Fruit fly (Drosophila melanogaster) whole organism, embryonic: ENCODE measurements around the gene ClC-a.
A peak's percentile ranks its signal among the peaks of the same experiment; 100 is the strongest.

Experiments used
- Asciz ChIP-seq: fragments of 200-800 bp; sonication (Bioruptor generic); optimal IDR thresholded peaks from 2 replicates; lab custom pipeline; 2017; ENCODE audit warnings: missing biosample characterization, mild to moderate bottlenecking, missing genetic modification characterization, missing genetic modification reagents
- CG10267 ChIP-seq: fragments of 200-800 bp; sonication (Bioruptor generic); optimal IDR thresholded peaks from 2 replicates; lab custom pipeline; 2018; ENCODE audit warnings: missing biosample characterization, mild to moderate bottlenecking, missing genetic modification characterization, moderate library complexity
- CG12071 ChIP-seq: fragments of 200-800 bp; sonication (Bioruptor generic); optimal IDR thresholded peaks from 3 replicates; lab custom pipeline; 2018; ENCODE audit warnings: missing biosample characterization, mild to moderate bottlenecking, missing genetic modification characterization
- CG12391 ChIP-seq: fragments of 200-800 bp; sonication (Bioruptor generic); optimal IDR thresholded peaks from 3 replicates; lab custom pipeline; 2018; ENCODE audit warnings: missing biosample characterization, mild to moderate bottlenecking, missing genetic modification characterization, moderate library complexity
- CG12744 ChIP-seq: fragments of 200-800 bp; sonication (Bioruptor generic); optimal IDR thresholded peaks from 2 replicates; lab custom pipeline; 2016; ENCODE audit warnings: missing biosample characterization, missing genetic modification characterization
- CG13296 ChIP-seq: fragments of 200-800 bp; sonication (Bioruptor generic); optimal IDR thresholded peaks from 3 replicates; lab custom pipeline; 2018; ENCODE audit warnings: missing biosample characterization, mild to moderate bottlenecking, missing genetic modification characterization
- CG14014 ChIP-seq: fragments of 200-800 bp; sonication (Bioruptor generic); IDR thresholded peaks from 2 replicates; pipeline ENCODE4 v1.3.6; 2022; ENCODE audit warnings: missing biosample characterization, missing genetic modification characterization
- CG15011 ChIP-seq: fragments of 200-800 bp; sonication (Bioruptor generic); optimal IDR thresholded peaks from 3 replicates; lab custom pipeline; 2018; ENCODE audit warnings: missing biosample characterization, mild to moderate bottlenecking, missing genetic modification characterization
- CG17186 ChIP-seq: fragments of 200-800 bp; sonication (Bioruptor generic); optimal IDR thresholded peaks from 3 replicates; lab custom pipeline; 2017; ENCODE audit warnings: missing biosample characterization, missing genetic modification reagents, missing genetic modification characterization
- CG1832 ChIP-seq: fragments of 200-800 bp; sonication (Bioruptor generic); optimal IDR thresholded peaks from 2 replicates; lab custom pipeline; 2017; ENCODE audit warnings: missing biosample characterization, mild to moderate bottlenecking, missing genetic modification characterization, inconsistent platforms
- CG18599 ChIP-seq: fragments of 200-800 bp; sonication (Bioruptor generic); optimal IDR thresholded peaks from 3 replicates; lab custom pipeline; 2017; ENCODE audit warnings: missing biosample characterization, missing genetic modification characterization, mild to moderate bottlenecking, moderate library complexity, missing genetic modification reagents
- CG2202 ChIP-seq: fragments of 200-800 bp; sonication (Bioruptor generic); optimal IDR thresholded peaks from 2 replicates; lab custom pipeline; 2018; ENCODE audit warnings: missing biosample characterization, mild to moderate bottlenecking, missing genetic modification characterization
- CG2712 ChIP-seq: fragments of 200-800 bp; optimal IDR thresholded peaks from 3 replicates; lab custom pipeline; 2019; ENCODE audit warnings: missing biosample characterization, mild to moderate bottlenecking, missing genetic modification characterization, moderate library complexity
- CG2875 ChIP-seq: fragments of 200-800 bp; sonication (Bioruptor generic); optimal IDR thresholded peaks from 2 replicates; lab custom pipeline; 2017; ENCODE audit warnings: missing biosample characterization, mild to moderate bottlenecking, missing genetic modification characterization, missing genetic modification reagents
- CG6791 ChIP-seq: fragments of 200-800 bp; sonication (Bioruptor generic); IDR thresholded peaks from 3 replicates; pipeline ENCODE4 v1.3.6; 2022; ENCODE audit warnings: missing biosample characterization, missing genetic modification characterization; ENCODE audit not compliant: partially characterized antibody
- CG6854 ChIP-seq: fragments of 200-800 bp; sonication (Bioruptor generic); optimal IDR thresholded peaks from 3 replicates; lab custom pipeline; 2017; ENCODE audit warnings: missing biosample characterization, mild to moderate bottlenecking, missing genetic modification characterization
- CG7745 ChIP-seq: fragments of 200-800 bp; sonication (Bioruptor generic); optimal IDR thresholded peaks from 2 replicates; lab custom pipeline; 2018; ENCODE audit warnings: missing biosample characterization, mild to moderate bottlenecking, missing genetic modification characterization, moderate library complexity
- CG7839 ChIP-seq: fragments of 200-800 bp; sonication (Bioruptor generic); optimal IDR thresholded peaks from 3 replicates; lab custom pipeline; 2018; ENCODE audit warnings: missing biosample characterization, mild to moderate bottlenecking, missing genetic modification characterization, moderate library complexity
- CG9727 ChIP-seq: fragments of 200-800 bp; sonication (Bioruptor generic); optimal IDR thresholded peaks from 3 replicates; lab custom pipeline; 2017; ENCODE audit warnings: missing biosample characterization, mild to moderate bottlenecking, missing genetic modification characterization
- Deaf1 ChIP-seq: fragments of 200-800 bp; optimal IDR thresholded peaks from 3 replicates; lab custom pipeline; 2019; ENCODE audit warnings: missing biosample characterization, mild to moderate bottlenecking, missing genetic modification characterization, moderate library complexity
- Hr39 ChIP-seq: fragments of >200 bp; optimal IDR thresholded peaks from 2 replicates; lab custom pipeline; 2017
- Hr51 ChIP-seq, 2 experiments: fragments of 200-800 bp; sonication (Bioruptor generic); optimal IDR thresholded peaks; 2 replicates in 1 of 2; 3 replicates in 1 of 2; lab custom pipeline; 2016 to 2018; ENCODE audit warnings: missing biosample characterization in 2 of 2, missing genetic modification characterization in 2 of 2, mild to moderate bottlenecking in 1 of 2, moderate library complexity in 1 of 2
- Hsf ChIP-seq: fragments of 200-800 bp; sonication (Bioruptor generic); optimal IDR thresholded peaks from 3 replicates; lab custom pipeline; 2016; ENCODE audit warnings: missing biosample characterization, missing genetic modification characterization
- MTF-1 ChIP-seq: fragments of 200-800 bp; sonication (Bioruptor generic); optimal IDR thresholded peaks from 2 replicates; lab custom pipeline; 2018; ENCODE audit warnings: missing biosample characterization, mild to moderate bottlenecking, missing genetic modification characterization, borderline replicate concordance
- Meics ChIP-seq: fragments of 200-800 bp; sonication (Bioruptor generic); optimal IDR thresholded peaks from 2 replicates; lab custom pipeline; 2017; ENCODE audit warnings: missing biosample characterization, mild to moderate bottlenecking, missing genetic modification characterization
- Nf-YA ChIP-seq: fragments of 200-800 bp; sonication (Bioruptor generic); IDR thresholded peaks from 2 replicates; pipeline ENCODE4 v1.3.6; 2022; ENCODE audit warnings: missing biosample characterization, missing genetic modification characterization
- Pdp1 ChIP-seq, 2 experiments: fragments of 200-800 bp; sonication (Bioruptor generic); optimal IDR thresholded peaks; 3 replicates each; lab custom pipeline; 2016; ENCODE audit warnings: missing biosample characterization in 2 of 2, missing genetic modification characterization in 2 of 2, mild to moderate bottlenecking in 1 of 2, moderate library complexity in 1 of 2
- Scr ChIP-seq: fragments of 200-800 bp; sonication (Bioruptor generic); IDR thresholded peaks from 2 replicates; pipeline ENCODE4 v1.3.6; 2022; ENCODE audit warnings: missing biosample characterization, missing genetic modification characterization; ENCODE audit not compliant: partially characterized antibody
- Six4 ChIP-seq: fragments of 200-800 bp; sonication (Bioruptor generic); optimal IDR thresholded peaks from 2 replicates; lab custom pipeline; 2016; ENCODE audit warnings: missing biosample characterization, missing genetic modification characterization
- Sry-β ChIP-seq: fragments of 200-800 bp; sonication (Bioruptor generic); optimal IDR thresholded peaks from 2 replicates; lab custom pipeline; 2018; ENCODE audit warnings: missing biosample characterization, mild to moderate bottlenecking, missing genetic modification characterization, moderate library complexity
- crp ChIP-seq, 2 experiments: fragments of 200-800 bp; sonication (Bioruptor generic); optimal IDR thresholded peaks; 2 replicates in 1 of 2; 3 replicates in 1 of 2; lab custom pipeline; 2017; ENCODE audit warnings: missing biosample characterization in 2 of 2, missing genetic modification characterization in 2 of 2, mild to moderate bottlenecking in 1 of 2, moderate library complexity in 1 of 2
- exex ChIP-seq: fragments of 200-800 bp; sonication (Bioruptor generic); optimal IDR thresholded peaks from 4 replicates; lab custom pipeline; 2018; ENCODE audit warnings: missing biosample characterization, mild to moderate bottlenecking, missing genetic modification characterization, moderate library complexity
- gcm2 ChIP-seq: fragments of 200-800 bp; sonication (Bioruptor generic); optimal IDR thresholded peaks from 2 replicates; lab custom pipeline; 2016; ENCODE audit warnings: missing biosample characterization, missing genetic modification characterization
- grn ChIP-seq: fragments of 200-800 bp; sonication (Bioruptor generic); optimal IDR thresholded peaks from 3 replicates; lab custom pipeline; 2017; ENCODE audit warnings: missing biosample characterization, missing genetic modification characterization
- gro ChIP-seq: fragments of 200-800 bp; sonication (Bioruptor generic); optimal IDR thresholded peaks from 2 replicates; lab custom pipeline; 2016; ENCODE audit warnings: missing biosample characterization, missing genetic modification characterization
- gsb-n ChIP-seq: fragments of 200-800 bp; sonication (Bioruptor generic); optimal IDR thresholded peaks from 3 replicates; lab custom pipeline; 2018; ENCODE audit warnings: missing biosample characterization, mild to moderate bottlenecking, missing genetic modification characterization
- lab ChIP-seq: fragments of 200-800 bp; sonication (Bioruptor generic); optimal IDR thresholded peaks from 3 replicates; lab custom pipeline; 2017; ENCODE audit warnings: missing biosample characterization, missing genetic modification characterization, mild to moderate bottlenecking, moderate library complexity, missing genetic modification reagents
- maf-S ChIP-seq: fragments of 200-800 bp; sonication (Bioruptor generic); optimal IDR thresholded peaks from 2 replicates; lab custom pipeline; 2016; ENCODE audit warnings: missing biosample characterization, missing genetic modification characterization
- mirr ChIP-seq: fragments of 200-800 bp; sonication (Bioruptor generic); optimal IDR thresholded peaks from 3 replicates; lab custom pipeline; 2018; ENCODE audit warnings: missing biosample characterization, mild to moderate bottlenecking, missing genetic modification characterization
- prd ChIP-seq, 3 experiments: fragments of >200 bp in 2 of 3; fragments of 200-800 bp in 1 of 3; sonication (Bioruptor generic) in 1 of 3; optimal IDR thresholded peaks in 2 of 3; IDR thresholded peaks in 1 of 3; 2 replicates in 2 of 3; 3 replicates in 1 of 3; pipeline versions ENCODE4 v1.3.6 to Lab custom; 2017 to 2022; ENCODE audit warnings: missing biosample characterization in 1 of 3, missing genetic modification characterization in 1 of 3
- sens ChIP-seq: fragments of 200-800 bp; sonication (Bioruptor generic); peaks from one replicate; lab custom pipeline; 2016; ENCODE audit warnings: missing biosample characterization, missing genetic modification characterization
- seq ChIP-seq: fragments of 200-800 bp; sonication (Bioruptor generic); IDR thresholded peaks from 2 replicates; pipeline ENCODE4 v1.3.6; 2022; ENCODE audit warnings: missing biosample characterization, missing genetic modification characterization
- slbo ChIP-seq: fragments of 200-800 bp; sonication (Bioruptor generic); IDR thresholded peaks from 2 replicates; pipeline ENCODE4 v1.3.6; 2022; ENCODE audit warnings: missing biosample characterization, missing genetic modification characterization
- sug ChIP-seq: fragments of 200-800 bp; optimal IDR thresholded peaks from 2 replicates; lab custom pipeline; 2019; ENCODE audit warnings: missing biosample characterization, mild to moderate bottlenecking, missing genetic modification characterization, moderate library complexity
- tna ChIP-seq: fragments of 200-800 bp; sonication (Bioruptor generic); IDR thresholded peaks from 2 replicates; pipeline ENCODE4 v1.3.6; 2022; ENCODE audit warnings: missing biosample characterization, missing genetic modification characterization; ENCODE audit not compliant: partially characterized antibody
- vnd ChIP-seq: fragments of 200-800 bp; sonication (Bioruptor generic); IDR thresholded peaks from 3 replicates; pipeline ENCODE4 v1.3.6; 2022; ENCODE audit warnings: missing biosample characterization, missing genetic modification characterization; ENCODE audit not compliant: partially characterized antibody
- zfh1 ChIP-seq: fragments of 200-800 bp; sonication (Bioruptor generic); IDR thresholded peaks from 3 replicates; pipeline ENCODE4 v1.3.6; 2022; ENCODE audit warnings: missing biosample characterization, missing genetic modification characterization

ClC-a gene

DNA sequence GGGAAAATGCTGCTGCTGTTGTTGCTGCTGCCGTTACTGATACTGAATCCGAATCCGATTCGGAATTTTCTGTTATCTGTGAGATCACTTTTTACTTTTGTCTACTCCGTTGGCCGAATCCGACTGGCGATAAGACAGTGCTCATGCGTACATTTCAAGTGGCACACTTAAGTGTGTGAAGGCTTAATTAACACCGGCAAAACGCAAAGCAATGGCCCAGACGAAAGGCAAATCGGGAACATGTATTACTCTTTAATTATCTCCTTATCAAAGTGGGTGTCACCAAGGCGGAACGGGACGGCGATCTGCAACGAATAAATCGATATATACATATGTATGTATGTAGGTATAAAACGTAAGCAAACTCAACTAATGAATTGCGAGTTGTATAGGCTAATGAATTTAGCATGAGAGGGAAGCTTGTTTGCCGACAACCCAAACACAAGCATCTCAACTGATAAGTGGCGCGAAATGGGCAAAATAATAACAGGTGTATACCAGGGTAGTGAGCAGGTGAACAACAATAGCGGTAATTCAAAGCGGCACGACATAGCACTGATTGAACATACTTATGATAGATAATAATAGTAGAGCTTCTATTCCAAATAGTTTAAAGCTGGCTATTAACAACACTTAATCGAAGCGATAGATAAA, 2.0 kb downstream of the ClC-a start:
- TF ChIP-seq Hr51 (GFP tag; optimal IDR thresholded peaks at IDR 0.05; lab: Kevin White, UChicago) (no peak), sens (GFP tag; lab: Kevin White, UChicago) (peak; percentile 40), CG2875 (GFP tag; lab: Kevin White, UChicago) (no peak), vnd (GFP tag; lab: Robert Waterston, UW) (0 out of 3 replicates have a peak, but pooled peaks have one; percentile 19), exex (tag; lab: Kevin White, UChicago) (peak; percentile 89), CG18599 (GFP tag; lab: Kevin White, UChicago) (peak; percentile 59), grn (GFP tag; lab: Kevin White, UChicago) (peak; percentile 88), sug (peak; percentile 21), mirr (GFP tag; lab: Kevin White, UChicago) (peak; percentile 75), lab (GFP tag; lab: Kevin White, UChicago) (peak; percentile 12), CG12744 (GFP tag; lab: Kevin White, UChicago) (no peak)

DNA sequence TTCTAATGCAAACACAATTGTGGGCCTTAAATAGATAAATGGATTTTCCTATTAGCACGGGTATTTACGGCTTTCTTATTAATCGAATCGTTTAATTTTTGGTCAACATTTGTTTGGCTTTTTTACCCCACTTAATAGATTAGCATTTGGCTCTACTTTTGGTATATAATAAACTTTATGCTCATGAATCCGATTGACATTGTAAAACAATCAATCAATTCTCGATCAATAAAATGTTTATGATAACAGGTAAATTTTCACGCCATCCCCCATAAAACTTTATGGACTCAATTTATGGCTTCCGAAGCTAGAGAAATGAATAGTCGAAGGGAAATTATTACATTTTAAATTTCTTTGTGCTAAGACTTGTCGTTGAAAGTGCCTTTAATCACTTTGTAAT, 3.4 kb downstream of the ClC-a start:
- peak; percentile 41 for TF ChIP-seq CG2712 (tag; lab: Kevin White, UChicago)
- TF ChIP-seq CG13296 (GFP tag; lab: Kevin White, UChicago) = peak; percentile 73
- peak; percentile 13; the same call in 1 of the 2 replicates for TF ChIP-seq seq
- TF ChIP-seq tna (GFP tag; lab: Robert Waterston, UW) = no peak
- TF ChIP-seq Sry-β = peak; percentile 25
- TF ChIP-seq gsb-n = peak; percentile 45
- TF ChIP-seq maf-S (GFP tag; lab: Kevin White, UChicago) = no peak
- no peak for TF ChIP-seq slbo (GFP tag; lab: Robert Waterston, UW)
- no peak for TF ChIP-seq CG9727 (GFP tag; lab: Kevin White, UChicago)
- peak; percentile 23 for TF ChIP-seq CG17186 (GFP tag; lab: Kevin White, UChicago)
- peak; percentile 22 for TF ChIP-seq CG2202 (tag; lab: Kevin White, UChicago)
- no peak for TF ChIP-seq prd (optimal IDR thresholded peaks at IDR 0.05; lab: Kevin White, UChicago)
- no peak for TF ChIP-seq prd (GFP tag; IDR thresholded peaks at IDR 0.05; lab: Robert Waterston, UW)
- TF ChIP-seq CG12071 (GFP tag; lab: Kevin White, UChicago) = peak; percentile 86
- peak; percentile 14 for TF ChIP-seq CG12391
- peak; percentile 37 for TF ChIP-seq CG15011
- TF ChIP-seq Hsf = no peak
- peak; percentile 38 for TF ChIP-seq MTF-1 (GFP tag; lab: Kevin White, UChicago)
- no peak for TF ChIP-seq CG6791
- TF ChIP-seq zfh1 (GFP tag; lab: Robert Waterston, UW) = no peak
- peak; percentile 41; the same call in 1 of the 2 replicates for TF ChIP-seq CG14014 (GFP tag; lab: Robert Waterston, UW)
- TF ChIP-seq Meics = peak; percentile 19
- TF ChIP-seq CG1832 (GFP tag; lab: Kevin White, UChicago) = no peak
- no peak for TF ChIP-seq gcm2 (GFP tag; lab: Kevin White, UChicago)
- TF ChIP-seq Asciz = peak; percentile 58
- no peak for TF ChIP-seq Six4
- no peak for TF ChIP-seq Hr39
- peak; percentile 20 for TF ChIP-seq gro (GFP tag; lab: Kevin White, UChicago)
- TF ChIP-seq CG7839 (tag; lab: Kevin White, UChicago) = peak; percentile 70
- no peak for TF ChIP-seq Nf-YA
- TF ChIP-seq CG6854 (GFP tag; lab: Kevin White, UChicago) = peak; percentile 50
- no peak for TF ChIP-seq Scr (GFP tag; lab: Robert Waterston, UW)
- no peak for TF ChIP-seq Pdp1 (GFP tag; optimal IDR thresholded peaks at IDR 0.05; lab: Kevin White, UChicago)
- peak; percentile 22 for TF ChIP-seq Deaf1 (tag; lab: Kevin White, UChicago)
- no peak for TF ChIP-seq crp (GFP tag; optimal IDR thresholded peaks at IDR 0.05; lab: Kevin White, UChicago)
- TF ChIP-seq CG10267 (tag; lab: Kevin White, UChicago) = peak; percentile 33
- TF ChIP-seq CG7745 = no peak
